Worm (Caenorhabditis elegans) whole organism, mixed stage, embryonic: Measurements from ENCODE around the gene F59H6.15.

Experiments
- bed-3 ChIP-seq: fragments of 200-800 bp; sonication (Bioruptor generic); optimal IDR thresholded peaks from 3 replicates; lab custom pipeline; 2018; ENCODE audit warnings: mild to moderate bottlenecking, missing genetic modification characterization, moderate library complexity, missing compliant biosample characterization
- blmp-1 ChIP-seq: fragments of 150-350 bp; optimal IDR thresholded peaks from 2 replicates; lab custom pipeline; 2014; ENCODE audit warnings: missing biosample characterization, missing genetic modification characterization
- cnd-1 ChIP-seq: fragments of 200-800 bp; sonication (Bioruptor generic); optimal IDR thresholded peaks from 2 replicates; lab custom pipeline; 2018; ENCODE audit warnings: mild to moderate bottlenecking, missing genetic modification characterization, missing compliant biosample characterization
- drap-1 ChIP-seq: fragments of 200-800 bp; sonication (Bioruptor generic); optimal IDR thresholded peaks from 3 replicates; lab custom pipeline; 2018; ENCODE audit warnings: mild to moderate bottlenecking, missing genetic modification characterization, missing compliant biosample characterization
- elt-1 ChIP-seq: sonication (generic microtip); optimal IDR thresholded peaks from 2 replicates; lab custom pipeline; 2017; ENCODE audit warnings: missing genetic modification characterization, mild to moderate bottlenecking, missing compliant biosample characterization, antibody characterized with exemption, moderate library complexity, borderline replicate concordance; ENCODE audit not compliant: insufficient read depth
- lin-13 ChIP-seq: fragments of 150-350 bp; optimal IDR thresholded peaks from 2 replicates; lab custom pipeline; 2014; ENCODE audit warnings: missing biosample characterization, missing genetic modification characterization
- lin-32 ChIP-seq: fragments of 200-800 bp; sonication (Bioruptor generic); optimal IDR thresholded peaks from 2 replicates; lab custom pipeline; 2018; ENCODE audit warnings: mild to moderate bottlenecking, missing genetic modification characterization, missing compliant biosample characterization
- mep-1 ChIP-seq: fragments of 150-350 bp; optimal IDR thresholded peaks from 2 replicates; lab custom pipeline; 2017; ENCODE audit warnings: missing biosample characterization, missing genetic modification reagents, missing genetic modification characterization, inconsistent platforms
- nhr-12 ChIP-seq: fragments of 150-350 bp; optimal IDR thresholded peaks from 2 replicates; lab custom pipeline; 2014; ENCODE audit warnings: missing biosample characterization, missing genetic modification characterization
- nhr-76 ChIP-seq: sonication (generic microtip); optimal IDR thresholded peaks from 2 replicates; lab custom pipeline; 2017; ENCODE audit warnings: missing biosample characterization, missing genetic modification characterization
- pha-4 ChIP-seq: fragments of 150-350 bp; optimal IDR thresholded peaks from 2 replicates; lab custom pipeline; 2018; ENCODE audit warnings: missing biosample characterization, missing genetic modification reagents, missing genetic modification characterization
- unc-120 ChIP-seq: sonication (generic microtip); optimal IDR thresholded peaks from 2 replicates; lab custom pipeline; 2017; ENCODE audit warnings: missing genetic modification characterization, missing compliant biosample characterization; ENCODE audit not compliant: poor library complexity, severe bottlenecking
- unc-39 ChIP-seq: fragments of 150-350 bp; optimal IDR thresholded peaks from 2 replicates; lab custom pipeline; 2014; ENCODE audit warnings: missing biosample characterization, missing genetic modification characterization
- unc-62 ChIP-seq: fragments of 150-350 bp; optimal IDR thresholded peaks from 2 replicates; lab custom pipeline; 2014; ENCODE audit warnings: missing biosample characterization, missing genetic modification reagents, missing genetic modification characterization

- TF ChIP-seq pha-4 (no peak), unc-120 (tag; lab: Kevin White, UChicago) (no peak), blmp-1 (tag; lab: Kevin White, UChicago) (no peak), unc-62 (GFP tag; lab: Kevin White, UChicago) (no peak), lin-13 (tag; lab: Kevin White, UChicago) (no peak), cnd-1 (tag; lab: Kevin White, UChicago) (no peak), nhr-12 (no peak), lin-32 (GFP tag; lab: Kevin White, UChicago) (no peak), drap-1 (GFP tag; lab: Kevin White, UChicago) (no peak), mep-1 (tag; lab: Kevin White, UChicago) (no peak), nhr-76 (tag; lab: Kevin White, UChicago) (no peak), unc-39 (tag; lab: Kevin White, UChicago) (no peak), bed-3 (no peak), elt-1 (tag; lab: Kevin White, UChicago) (no peak)
These were observed 19.1 kb upstream of the F59H6.15 start, which contains the start of gene math-21 for ce11 chrII:1993738-1994137.
